Worm (Caenorhabditis elegans) whole organism, L3 larva: ENCODE measurements around the gene srt-32.

Experiments
- R02D3.7 ChIP-seq: fragments of 150-350 bp; optimal IDR thresholded peaks from 2 replicates; lab custom pipeline; 2014; ENCODE audit warnings: missing biosample characterization, missing genetic modification characterization
- ceh-82 ChIP-seq: fragments of 150-350 bp; optimal IDR thresholded peaks from 2 replicates; lab custom pipeline; 2014; ENCODE audit warnings: missing biosample characterization, missing genetic modification characterization
- nhr-76 ChIP-seq: fragments of 150-350 bp; sonication (generic microtip); optimal IDR thresholded peaks from 5 replicates; lab custom pipeline; 2014; ENCODE audit warnings: missing biosample characterization, missing genetic modification characterization
- pha-4 ChIP-seq: fragments of 150-350 bp; optimal IDR thresholded peaks from 2 replicates; lab custom pipeline; 2014; ENCODE audit warnings: missing biosample characterization, missing genetic modification reagents, missing genetic modification characterization
- pqm-1 ChIP-seq: fragments of 150-350 bp; optimal IDR thresholded peaks from 2 replicates; lab custom pipeline; 2017; ENCODE audit warnings: missing biosample characterization, missing genetic modification characterization, inconsistent platforms
- tbx-2 ChIP-seq: sonication (generic microtip); optimal IDR thresholded peaks from 2 replicates; lab custom pipeline; 2016; ENCODE audit warnings: mild to moderate bottlenecking, missing genetic modification characterization, missing compliant biosample characterization
- unc-39 ChIP-seq: sonication (generic microtip); optimal IDR thresholded peaks from 4 replicates; lab custom pipeline; 2017; ENCODE audit warnings: missing biosample characterization, missing genetic modification characterization

DNA sequence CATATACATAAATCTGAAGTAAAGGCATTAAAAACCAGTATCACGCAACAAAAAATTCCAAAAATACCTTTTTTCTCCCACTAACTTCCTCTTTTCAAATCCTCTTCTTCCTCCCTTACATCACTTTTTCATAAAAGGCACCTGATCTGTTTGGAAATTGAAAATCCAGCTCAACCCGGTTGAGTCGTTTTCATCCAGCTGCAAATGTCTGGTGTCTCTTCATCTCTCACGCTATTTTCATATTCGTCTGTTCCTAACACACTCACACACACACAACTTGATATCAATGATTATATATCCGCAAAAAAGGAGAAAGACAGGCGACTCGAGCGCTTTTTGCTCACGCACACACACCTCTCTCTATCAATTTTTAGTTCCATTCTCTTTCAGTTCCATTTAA is 27.0 kb upstream of the srt-32 start:
- no peak for TF ChIP-seq R02D3.7 (tag; lab: Kevin White, UChicago)
- no peak for TF ChIP-seq nhr-76 (tag; lab: Kevin White, UChicago)
- TF ChIP-seq ceh-82 (tag; lab: Kevin White, UChicago): no peak
- no peak for TF ChIP-seq pqm-1 (tag; lab: Kevin White, UChicago)
- no peak for TF ChIP-seq tbx-2 (tag; lab: Kevin White, UChicago)
- TF ChIP-seq unc-39 (tag; lab: Kevin White, UChicago): no peak
- TF ChIP-seq pha-4: no peak
